Fruit fly (Drosophila melanogaster) whole organism, embryonic: ENCODE measurements around the gene TTLL4B.
A peak's percentile ranks its signal among the peaks of the same experiment; 100 is the strongest.

Experiments used
- Atf-2 ChIP-seq: fragments of 200-800 bp; sonication (Bioruptor generic); optimal IDR thresholded peaks from 2 replicates; lab custom pipeline; 2016; ENCODE audit warnings: missing biosample characterization, missing genetic modification characterization
- Bteb2 ChIP-seq: fragments of 200-800 bp; sonication (Bioruptor generic); optimal IDR thresholded peaks from 2 replicates; lab custom pipeline; 2016; ENCODE audit warnings: missing biosample characterization, missing genetic modification characterization
- CG10431 ChIP-seq: fragments of 200-800 bp; sonication (Bioruptor generic); optimal IDR thresholded peaks from 3 replicates; lab custom pipeline; 2018; ENCODE audit warnings: missing biosample characterization, mild to moderate bottlenecking, missing genetic modification characterization
- CG10979 ChIP-seq: fragments of 200-800 bp; sonication (Bioruptor generic); optimal IDR thresholded peaks from 2 replicates; lab custom pipeline; 2018; ENCODE audit warnings: missing biosample characterization, mild to moderate bottlenecking, missing genetic modification characterization, moderate library complexity
- CG17802 ChIP-seq: fragments of 200-800 bp; sonication (Bioruptor generic); optimal IDR thresholded peaks from 2 replicates; lab custom pipeline; 2018; ENCODE audit warnings: missing biosample characterization, mild to moderate bottlenecking, missing genetic modification characterization, moderate library complexity
- CG30020 ChIP-seq: fragments of 200-800 bp; optimal IDR thresholded peaks from 2 replicates; lab custom pipeline; 2019; ENCODE audit warnings: missing biosample characterization, mild to moderate bottlenecking, missing genetic modification characterization, moderate library complexity
- CG3065 ChIP-seq: fragments of 200-800 bp; sonication (Bioruptor generic); optimal IDR thresholded peaks from 2 replicates; lab custom pipeline; 2016; ENCODE audit warnings: missing biosample characterization, missing genetic modification characterization
- CG31224 ChIP-seq: fragments of 200-800 bp; sonication (Bioruptor generic); IDR thresholded peaks from 2 replicates; pipeline ENCODE4 v1.3.6; 2022; ENCODE audit warnings: missing biosample characterization, missing genetic modification characterization
- CG32767 ChIP-seq: fragments of 200-800 bp; sonication (Bioruptor generic); IDR thresholded peaks from 2 replicates; pipeline ENCODE4 v1.3.6; 2022; ENCODE audit warnings: missing biosample characterization, missing genetic modification characterization
- CG33213 ChIP-seq: fragments of 200-800 bp; sonication (Bioruptor generic); optimal IDR thresholded peaks from 3 replicates; lab custom pipeline; 2016; ENCODE audit warnings: missing biosample characterization, missing genetic modification characterization
- CG34422 ChIP-seq: fragments of 200-800 bp; sonication (Bioruptor generic); IDR thresholded peaks from 3 replicates; pipeline ENCODE4 v1.3.6; 2022; ENCODE audit warnings: missing biosample characterization, missing genetic modification characterization
- CG4424 ChIP-seq: fragments of 200-800 bp; sonication (Bioruptor generic); optimal IDR thresholded peaks from 3 replicates; lab custom pipeline; 2016; ENCODE audit warnings: missing biosample characterization, missing genetic modification characterization
- CG6689 ChIP-seq: fragments of 200-800 bp; sonication (Bioruptor generic); IDR thresholded peaks from 2 replicates; pipeline ENCODE4 v1.3.6; 2022; ENCODE audit warnings: missing biosample characterization, missing genetic modification characterization
- CG9727 ChIP-seq: fragments of 200-800 bp; sonication (Bioruptor generic); optimal IDR thresholded peaks from 3 replicates; lab custom pipeline; 2017; ENCODE audit warnings: missing biosample characterization, mild to moderate bottlenecking, missing genetic modification characterization
- CG9932 ChIP-seq: fragments of 200-800 bp; sonication (Bioruptor generic); IDR thresholded peaks from 2 replicates; pipeline ENCODE4 v1.3.6; 2022; ENCODE audit warnings: missing biosample characterization, missing genetic modification characterization
- CoRest ChIP-seq: fragments of 200-800 bp; sonication (Bioruptor generic); optimal IDR thresholded peaks from 3 replicates; lab custom pipeline; 2018; ENCODE audit warnings: missing biosample characterization, mild to moderate bottlenecking, missing genetic modification characterization, moderate library complexity
- D19A ChIP-seq: fragments of 200-800 bp; optimal IDR thresholded peaks from 3 replicates; lab custom pipeline; 2019; ENCODE audit warnings: missing biosample characterization, mild to moderate bottlenecking, missing genetic modification characterization, moderate library complexity
- Mes4 ChIP-seq: fragments of 200-800 bp; sonication (Bioruptor generic); optimal IDR thresholded peaks from 2 replicates; lab custom pipeline; 2016; ENCODE audit warnings: missing biosample characterization, missing genetic modification characterization
- Nf-YB ChIP-seq: fragments of 200-800 bp; sonication (Bioruptor generic); optimal IDR thresholded peaks from 3 replicates; lab custom pipeline; 2019; ENCODE audit warnings: missing biosample characterization, mild to moderate bottlenecking, missing genetic modification characterization, moderate library complexity
- Ptx1 ChIP-seq: fragments of 200-800 bp; sonication (Bioruptor generic); IDR thresholded peaks from 2 replicates; pipeline ENCODE4 v1.3.6; 2022; ENCODE audit warnings: missing biosample characterization, missing genetic modification characterization
- Rfx ChIP-seq: fragments of 200-800 bp; sonication (Bioruptor generic); IDR thresholded peaks from 2 replicates; pipeline ENCODE4 v1.3.6; 2022; ENCODE audit warnings: missing biosample characterization, missing genetic modification characterization
- Sry-β ChIP-seq: fragments of 200-800 bp; sonication (Bioruptor generic); optimal IDR thresholded peaks from 2 replicates; lab custom pipeline; 2018; ENCODE audit warnings: missing biosample characterization, mild to moderate bottlenecking, missing genetic modification characterization, moderate library complexity
- Vsx1 ChIP-seq: fragments of 200-800 bp; sonication (Bioruptor generic); optimal IDR thresholded peaks from 2 replicates; lab custom pipeline; 2017; ENCODE audit warnings: missing biosample characterization, mild to moderate bottlenecking, missing genetic modification characterization, missing genetic modification reagents
- Xrp1 ChIP-seq: fragments of 200-800 bp; sonication (Bioruptor generic); IDR thresholded peaks from 2 replicates; pipeline ENCODE4 v1.3.6; 2022; ENCODE audit warnings: missing biosample characterization, missing genetic modification characterization
- ap ChIP-seq: fragments of 200-800 bp; sonication (Bioruptor generic); IDR thresholded peaks from 2 replicates; pipeline ENCODE4 v1.3.6; 2022; ENCODE audit warnings: missing biosample characterization, missing genetic modification characterization
- az2 ChIP-seq: fragments of 200-800 bp; sonication (Bioruptor generic); optimal IDR thresholded peaks from 3 replicates; lab custom pipeline; 2016; ENCODE audit warnings: missing biosample characterization, missing genetic modification characterization
- bab2 ChIP-seq: fragments of 200-800 bp; sonication (Bioruptor generic); optimal IDR thresholded peaks from 2 replicates; lab custom pipeline; 2016; ENCODE audit warnings: missing biosample characterization, missing genetic modification characterization
- bowl ChIP-seq: fragments of 200-800 bp; sonication (Bioruptor generic); IDR thresholded peaks from 2 replicates; pipeline ENCODE4 v1.3.6; 2022; ENCODE audit warnings: missing biosample characterization, missing genetic modification characterization
- dmrt99B ChIP-seq: fragments of 200-800 bp; sonication (Bioruptor generic); optimal IDR thresholded peaks from 2 replicates; lab custom pipeline; 2018; ENCODE audit warnings: missing biosample characterization, mild to moderate bottlenecking, missing genetic modification characterization, moderate library complexity
- emc ChIP-seq: fragments of 200-800 bp; sonication (Bioruptor generic); optimal IDR thresholded peaks from 2 replicates; lab custom pipeline; 2016; ENCODE audit warnings: missing biosample characterization, missing genetic modification characterization
- en ChIP-seq: fragments of 200-800 bp; sonication (Bioruptor generic); optimal IDR thresholded peaks from 2 replicates; lab custom pipeline; 2016; ENCODE audit warnings: missing biosample characterization, missing genetic modification characterization
- eve ChIP-seq, 2 experiments: fragments of >200 bp; optimal IDR thresholded peaks; 2 replicates each; lab custom pipeline; 2017; ENCODE audit warnings: missing biosample characterization in 2 of 2, missing genetic modification characterization in 2 of 2
- fd64A ChIP-seq: fragments of 200-800 bp; sonication (Bioruptor generic); optimal IDR thresholded peaks from 3 replicates; lab custom pipeline; 2018; ENCODE audit warnings: missing biosample characterization, mild to moderate bottlenecking, missing genetic modification characterization
- gem ChIP-seq: fragments of 200-800 bp; sonication (Bioruptor generic); optimal IDR thresholded peaks from 2 replicates; lab custom pipeline; 2019; ENCODE audit warnings: missing biosample characterization, mild to moderate bottlenecking, missing genetic modification characterization, moderate library complexity
- hb ChIP-seq: fragments of 200-800 bp; sonication (Bioruptor generic); IDR thresholded peaks from 3 replicates; pipeline ENCODE4 v1.3.6; 2022; ENCODE audit warnings: missing biosample characterization, missing genetic modification characterization; ENCODE audit not compliant: partially characterized antibody
- hkb ChIP-seq, 2 experiments: fragments of 200-800 bp in 1 of 2; fragments of >200 bp in 1 of 2; sonication (Bioruptor generic) in 1 of 2; IDR thresholded peaks in 1 of 2; optimal IDR thresholded peaks in 1 of 2; 2 replicates each; pipeline versions ENCODE4 v1.3.6 to Lab custom; 2017 to 2022; ENCODE audit warnings: missing biosample characterization in 1 of 2, missing genetic modification characterization in 1 of 2
- lola ChIP-seq, 3 experiments: fragments of >200 bp in 2 of 3; fragments of 200-800 bp in 1 of 3; sonication (Bioruptor generic) in 1 of 3; optimal IDR thresholded peaks; 2 replicates each; lab custom pipeline; 2017 to 2019; ENCODE audit warnings: missing biosample characterization in 3 of 3, missing genetic modification characterization in 3 of 3, mild to moderate bottlenecking in 1 of 3, moderate library complexity in 1 of 3
- pan ChIP-seq, 4 experiments: fragments of >200 bp in 3 of 4; fragments of 200-800 bp in 1 of 4; sonication (Bioruptor generic) in 1 of 4; optimal IDR thresholded peaks in 3 of 4; IDR thresholded peaks in 1 of 4; 2 replicates each; pipeline versions ENCODE4 v1.3.6 to Lab custom; 2017 to 2022; ENCODE audit warnings: missing biosample characterization in 2 of 4, missing genetic modification characterization in 2 of 4, mixed read lengths in 1 of 4
- pfk ChIP-seq: fragments of 200-800 bp; sonication (Bioruptor generic); optimal IDR thresholded peaks from 2 replicates; lab custom pipeline; 2018; ENCODE audit warnings: missing biosample characterization, mild to moderate bottlenecking, missing genetic modification characterization, moderate library complexity
- pho ChIP-seq: fragments of 200-800 bp; sonication (Bioruptor generic); optimal IDR thresholded peaks from 2 replicates; lab custom pipeline; 2016; ENCODE audit warnings: missing biosample characterization, missing genetic modification characterization
- phol ChIP-seq: fragments of 200-800 bp; sonication (Bioruptor generic); optimal IDR thresholded peaks from 3 replicates; lab custom pipeline; 2018; ENCODE audit warnings: missing biosample characterization, mild to moderate bottlenecking, missing genetic modification characterization, moderate library complexity
- pum ChIP-seq: fragments of 200-800 bp; sonication (Bioruptor generic); optimal IDR thresholded peaks from 2 replicates; lab custom pipeline; 2016; ENCODE audit warnings: missing biosample characterization, missing genetic modification characterization
- sc ChIP-seq, 3 experiments: fragments of >200 bp in 2 of 3; fragments of 200-800 bp in 1 of 3; sonication (Bioruptor generic) in 1 of 3; optimal IDR thresholded peaks; 2 replicates in 2 of 3; 3 replicates in 1 of 3; lab custom pipeline; 2017; ENCODE audit warnings: mild to moderate bottlenecking in 1 of 3, missing biosample characterization in 1 of 3, missing genetic modification characterization in 1 of 3, missing genetic modification reagents in 1 of 3
- sens-2 ChIP-seq: fragments of 200-800 bp; sonication (Bioruptor generic); IDR thresholded peaks from 2 replicates; pipeline ENCODE4 v1.3.6; 2022; ENCODE audit warnings: missing biosample characterization, missing genetic modification characterization
- tgo ChIP-seq: fragments of 200-800 bp; sonication (Bioruptor generic); IDR thresholded peaks from 3 replicates; pipeline ENCODE4 v1.3.6; 2022; ENCODE audit warnings: missing biosample characterization, missing genetic modification characterization
- tin ChIP-seq: fragments of 200-800 bp; sonication (Bioruptor generic); optimal IDR thresholded peaks from 3 replicates; lab custom pipeline; 2016; ENCODE audit warnings: missing biosample characterization, missing genetic modification characterization
- ttk ChIP-seq: fragments of 200-800 bp; sonication (Bioruptor generic); IDR thresholded peaks from 2 replicates; pipeline ENCODE4 v2.1.2; 2022; ENCODE audit warnings: missing biosample characterization, missing genetic modification characterization
- twi ChIP-seq: fragments of 200-800 bp; optimal IDR thresholded peaks from 2 replicates; lab custom pipeline; 2019; ENCODE audit warnings: missing biosample characterization, mild to moderate bottlenecking, missing genetic modification characterization, moderate library complexity
- wor ChIP-seq: fragments of 200-800 bp; sonication (Bioruptor generic); IDR thresholded peaks from 2 replicates; pipeline ENCODE4 v1.3.6; 2022; ENCODE audit warnings: missing biosample characterization, missing genetic modification characterization

TTLL4B gene

dm6 chr2L:3840975-3841374 lies 21.5 kb upstream of the TTLL4B start (continued):
- TF ChIP-seq pho (GFP tag; lab: Kevin White, UChicago) (no peak), Rfx (GFP tag; lab: Robert Waterston, UW) (no peak), CoRest (tag; lab: Kevin White, UChicago) (peak; percentile 5), pfk (GFP tag; lab: Kevin White, UChicago) (no peak), twi (tag; lab: Kevin White, UChicago) (no peak), CG31224 (GFP tag; lab: Robert Waterston, UW) (no peak), bowl (no peak), pum (GFP tag; lab: Kevin White, UChicago) (peak; percentile 2), en (no peak), fd64A (GFP tag; lab: Kevin White, UChicago) (no peak), Bteb2 (GFP tag; lab: Kevin White, UChicago) (no peak), bab2 (GFP tag; lab: Kevin White, UChicago) (no peak), Atf-2 (no peak), dmrt99B (tag; lab: Kevin White, UChicago) (peak; percentile 47), eve (GFP tag; optimal IDR thresholded peaks at IDR 0.05; lab: Kevin White, UChicago) (no peak), tin (peak; percentile 19), tgo (GFP tag; lab: Robert Waterston, UW) (no peak; the same call in 2 of the 3 replicates), hb (GFP tag; lab: Robert Waterston, UW) (no peak), CG9932 (GFP tag; lab: Robert Waterston, UW) (no peak), hkb (optimal IDR thresholded peaks at IDR 0.05; lab: Kevin White, UChicago) (no peak), hkb (GFP tag; IDR thresholded peaks at IDR 0.05; lab: Robert Waterston, UW) (peak; percentile 32; the same call in 1 of the 2 replicates), az2 (peak; percentile 12), Nf-YB (GFP tag; lab: Kevin White, UChicago) (no peak), CG33213 (peak; percentile 7), Sry-β (GFP tag; lab: Kevin White, UChicago) (no peak), ap (GFP tag; lab: Robert Waterston, UW) (0 out of 2 replicates have a peak, but pooled peaks have one; percentile 25), sc (optimal IDR thresholded peaks at IDR 0.05; lab: Kevin White, UChicago) (no peak), sc (GFP tag; optimal IDR thresholded peaks at IDR 0.05; lab: Kevin White, UChicago) (peak; percentile 5), gem (tag; lab: Kevin White, UChicago) (peak; percentile 64), Vsx1 (GFP tag; lab: Kevin White, UChicago) (no peak), Ptx1 (GFP tag; lab: Robert Waterston, UW) (peak; percentile 19; the same call in 1 of the 2 replicates), CG3065 (GFP tag; lab: Kevin White, UChicago) (peak; percentile 22), wor (GFP tag; lab: Robert Waterston, UW) (0 out of 2 replicates have a peak, but pooled peaks have one; percentile 30), ttk (GFP tag; lab: Robert Waterston, UW) (0 out of 2 replicates have a peak, but pooled peaks have one; percentile 17), D19A (tag; lab: Kevin White, UChicago) (peak; percentile 22), sens-2 (GFP tag; lab: Robert Waterston, UW) (no peak), lola (GFP tag; optimal IDR thresholded peaks at IDR 0.05; lab: Kevin White, UChicago) (peak in 1 of 3 experiments; percentile 53), Mes4 (GFP tag; lab: Kevin White, UChicago) (no peak), CG10979 (tag; lab: Kevin White, UChicago) (peak; percentile 66), pan (optimal IDR thresholded peaks at IDR 0.05; lab: Kevin White, UChicago) (no peak), pan (GFP tag; optimal IDR thresholded peaks at IDR 0.05 in 1 of 2, IDR thresholded peaks at IDR 0.05 in 1 of 2) (peak in 1 of 2 experiments; percentile 38), CG32767 (GFP tag; lab: Robert Waterston, UW) (0 out of 2 replicates have a peak, but pooled peaks have one; percentile 20), emc (GFP tag; lab: Kevin White, UChicago) (no peak), CG17802 (tag; lab: Kevin White, UChicago) (peak; percentile 15), CG9727 (GFP tag; lab: Kevin White, UChicago) (peak; percentile 55), CG4424 (GFP tag; lab: Kevin White, UChicago) (peak; percentile 38), Xrp1 (GFP tag; lab: Robert Waterston, UW) (peak; percentile 75), CG34422 (0 out of 3 replicates have a peak, but pooled peaks have one; percentile 41), CG6689 (GFP tag; lab: Robert Waterston, UW) (peak; percentile 45; the same call in 1 of the 2 replicates), phol (tag; lab: Kevin White, UChicago) (peak; percentile 60), CG30020 (no peak), CG10431 (GFP tag; lab: Kevin White, UChicago) (no peak)
